Fruit fly (Drosophila melanogaster): ENCODE results near the gene Ran.

- TF ChIP-seq lab (GFP tag; optimal IDR thresholded peaks at IDR 0.05): no peak
- no peak for TF ChIP-seq CG15479 (GFP tag; optimal IDR thresholded peaks at IDR 0.05)
- no peak for TF ChIP-seq unc-4 (GFP tag; IDR thresholded peaks at IDR 0.05; ENCODE audit: partially characterized antibody)
- TF ChIP-seq Gug (GFP tag; IDR thresholded peaks at IDR 0.05): no peak
Measured at dm6 chrX:11109670-11110069, 38.8 kb downstream of the Ran start.

Data from whole organism, embryonic.